Fruit fly (Drosophila melanogaster): ENCODE results near the gene CG32425.

DNA sequence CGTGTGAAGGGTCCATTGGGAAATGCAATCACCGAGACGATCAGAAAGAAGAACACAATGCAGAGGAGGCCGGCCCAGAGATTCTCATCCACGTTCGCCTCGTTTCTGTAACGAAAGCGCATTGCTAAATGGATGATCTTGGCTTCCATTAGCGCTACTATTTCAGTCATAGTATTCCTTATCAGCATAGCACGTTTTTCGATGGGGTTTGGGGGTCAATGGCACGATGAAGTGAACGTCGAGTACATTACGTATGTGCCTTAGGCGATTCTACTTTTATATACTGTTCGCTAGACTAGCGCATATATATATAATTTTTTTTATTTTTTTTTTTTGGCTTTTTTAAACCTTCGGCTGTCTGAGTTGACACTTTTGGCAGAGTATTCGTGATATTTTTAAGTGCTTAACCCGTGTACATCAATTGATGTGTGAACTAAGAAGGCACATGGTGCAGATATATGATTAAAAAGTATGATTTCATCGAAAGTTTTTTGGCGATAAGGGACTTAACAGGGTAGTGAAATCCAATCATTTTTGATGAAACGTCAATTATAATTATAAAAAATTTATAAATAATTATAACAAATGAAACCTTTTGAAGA lies 27.4 kb downstream of the CG32425 start:
- TF ChIP-seq CG4496 (GFP tag; IDR thresholded peaks at IDR 0.05) (no peak), gl (tag; optimal IDR thresholded peaks at IDR 0.05) (no peak), fd96Ca (GFP tag; IDR thresholded peaks at IDR 0.05) (no peak), Pif1B (GFP tag; optimal IDR thresholded peaks at IDR 0.05) (no peak), CG8159 (tag; optimal IDR thresholded peaks at IDR 0.05) (no peak), rn (GFP tag; IDR thresholded peaks at IDR 0.05) (no peak), CG8301 (tag; optimal IDR thresholded peaks at IDR 0.05) (no peak), Ets98B (GFP tag; IDR thresholded peaks at IDR 0.05) (no peak), EcR (GFP tag; optimal IDR thresholded peaks at IDR 0.05) (no peak), CG9948 (tag; optimal IDR thresholded peaks at IDR 0.05) (no peak), Pif1A (GFP tag; optimal IDR thresholded peaks at IDR 0.05) (no peak), D1 (tag; optimal IDR thresholded peaks at IDR 0.05) (no peak), CG32121 (GFP tag; IDR thresholded peaks at IDR 0.05) (peak; percentile 23; the same call in 1 of the 2 replicates), CG13204 (GFP tag; optimal IDR thresholded peaks at IDR 0.05) (no peak)
